Worm (Caenorhabditis elegans): ENCODE results near the gene wdr-46.
A peak's percentile ranks its signal among the peaks of the same experiment; 100 is the strongest.

Gene wdr-46

ce11 chrIV:12349639-12350038 is 22.4 kb upstream of the wdr-46 start, which contains the start of gene best-22:
Gene best-22, plus strand, starts transcription at chrIV:12349939.
- TF ChIP-seq C38D4.7 (GFP tag; optimal IDR thresholded peaks at IDR 0.05): no peak
- TF ChIP-seq hlh-8 (tag; optimal IDR thresholded peaks at IDR 0.05): no peak
- TF ChIP-seq hlh-30 (tag; optimal IDR thresholded peaks at IDR 0.05; ENCODE audit: insufficient read depth): no peak
- no peak for TF ChIP-seq tbx-7 (tag; optimal IDR thresholded peaks at IDR 0.05)
- no peak for TF ChIP-seq ahr-1 (tag; optimal IDR thresholded peaks at IDR 0.05)
- TF ChIP-seq eyg-1 (tag; optimal IDR thresholded peaks at IDR 0.05): no peak

ce11 chrIV:12350235-12350634 is 21.8 kb upstream of the wdr-46 start:
- TF ChIP-seq ceh-18 (tag; optimal IDR thresholded peaks at IDR 0.05) (no peak), ttx-3 (tag; optimal IDR thresholded peaks at IDR 0.05) (no peak), unc-42 (tag; optimal IDR thresholded peaks at IDR 0.05) (peak; percentile 37)

ce11 chrIV:12359979-12360378 is 12.1 kb upstream of the wdr-46 start:
- TF ChIP-seq pqm-1 (tag; optimal IDR thresholded peaks at IDR 0.05) (no peak), elt-2 (tag; optimal IDR thresholded peaks at IDR 0.05) (no peak), fkh-10 (GFP tag; optimal IDR thresholded peaks at IDR 0.05) (no peak), ceh-45 (GFP tag; IDR thresholded peaks at IDR 0.05) (no peak), hlh-6 (tag; optimal IDR thresholded peaks at IDR 0.05) (no peak)

ce11 chrIV:12360742-12361195 is 11.3 kb upstream of the wdr-46 start, which contains the start of gene sec-24.2:
Gene sec-24.2, minus strand, starts transcription at chrIV:12360792.
- TF ChIP-seq ceh-19 (GFP tag; optimal IDR thresholded peaks at IDR 0.05) (no peak), madf-2 (tag; optimal IDR thresholded peaks at IDR 0.05) (no peak), hlh-8 (tag; optimal IDR thresholded peaks at IDR 0.05) (no peak), elt-4 (tag; optimal IDR thresholded peaks at IDR 0.05) (no peak), zip-5 (tag; optimal IDR thresholded peaks at IDR 0.05) (no peak), ceh-2 (tag; optimal IDR thresholded peaks at IDR 0.05) (no peak), eyg-1 (tag; optimal IDR thresholded peaks at IDR 0.05) (no peak), fax-1 (tag; optimal IDR thresholded peaks at IDR 0.05) (no peak)

- no peak for TF ChIP-seq fkh-10 (GFP tag; optimal IDR thresholded peaks at IDR 0.05)
- TF ChIP-seq ceh-22 (tag; optimal IDR thresholded peaks at IDR 0.05): no peak
- no peak for TF ChIP-seq tbx-2 (tag; optimal IDR thresholded peaks at IDR 0.05)
- no peak for TF ChIP-seq sox-2 (GFP tag; IDR thresholded peaks at IDR 0.05)
- TF ChIP-seq che-1 (tag; optimal IDR thresholded peaks at IDR 0.05): no peak
- no peak for TF ChIP-seq pat-9 (tag; optimal IDR thresholded peaks at IDR 0.05)
- no peak for TF ChIP-seq dmd-4 (tag; optimal IDR thresholded peaks at IDR 0.05; ENCODE audit: borderline replicate concordance)
- no peak for TF ChIP-seq odd-2 (tag; optimal IDR thresholded peaks at IDR 0.05)
- no peak for TF ChIP-seq unc-55 (GFP tag; optimal IDR thresholded peaks at IDR 0.05)
- no peak for TF ChIP-seq zip-5 (tag; optimal IDR thresholded peaks at IDR 0.05)
- TF ChIP-seq hlh-8 (tag; optimal IDR thresholded peaks at IDR 0.05): no peak
- no peak for TF ChIP-seq K02D7.2 (tag; optimal IDR thresholded peaks at IDR 0.05)
- TF ChIP-seq mec-3 (tag; optimal IDR thresholded peaks at IDR 0.05; ENCODE audit: borderline replicate concordance): no peak
- no peak for TF ChIP-seq ceh-31 (tag; optimal IDR thresholded peaks at IDR 0.05)
- no peak for TF ChIP-seq ceh-48 (tag; optimal IDR thresholded peaks at IDR 0.05)
- no peak for TF ChIP-seq C08G9.2 (tag; optimal IDR thresholded peaks at IDR 0.05)
- TF ChIP-seq elt-4 (tag; optimal IDR thresholded peaks at IDR 0.05): no peak
- TF ChIP-seq rnt-1 (tag; optimal IDR thresholded peaks at IDR 0.05): no peak
These were observed 10.5 kb upstream of the wdr-46 start, which contains the start of the genes ccr-4 and ZC518.8 for ce11 chrIV:12361392-12362092. Gene ccr-4, plus strand, starts transcription at chrIV:12361542. Gene ZC518.8, minus strand, starts transcription at chrIV:12361908.
